Fruit fly (Drosophila melanogaster): Measurements from ENCODE around the gene Jhbp2.
A peak's percentile ranks its signal among the peaks of the same experiment; 100 is the strongest.

The Jhbp2 gene

DNA sequence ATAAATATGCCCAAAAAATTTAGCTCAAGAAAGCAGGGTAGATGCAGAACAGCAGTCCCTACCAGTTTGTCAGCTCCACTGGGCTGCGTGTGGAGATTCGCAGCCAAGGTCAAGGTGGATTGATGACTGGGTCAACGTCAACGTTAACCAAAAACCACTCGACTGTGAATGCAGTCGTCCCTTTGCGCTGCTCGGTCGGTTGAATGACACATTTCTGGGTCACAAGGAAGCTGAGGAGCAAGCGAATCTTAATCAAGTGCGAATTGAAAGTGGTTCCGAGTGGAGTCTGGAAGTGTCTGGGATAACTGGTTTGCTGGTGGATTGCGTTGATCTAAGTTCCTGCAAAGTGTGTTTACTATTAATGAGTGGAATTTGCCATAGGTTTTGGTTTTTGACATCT, 2.2 kb upstream of the Jhbp2 start:
- no peak for TF ChIP-seq HLH106 (tag; optimal IDR thresholded peaks at IDR 0.05)
- no peak for TF ChIP-seq GATAd (GFP tag; optimal IDR thresholded peaks at IDR 0.05)
- TF ChIP-seq rgr (GFP tag; optimal IDR thresholded peaks at IDR 0.05), result no peak
- TF ChIP-seq Rel (GFP tag; optimal IDR thresholded peaks at IDR 0.05), result no peak
- TF ChIP-seq Rel (tag; optimal IDR thresholded peaks at IDR 0.05), result no peak
- TF ChIP-seq lola (GFP tag; optimal IDR thresholded peaks at IDR 0.05), result no peak
- TF ChIP-seq CG32264 (GFP tag; optimal IDR thresholded peaks at IDR 0.05), result no peak
- no peak for TF ChIP-seq sage (GFP tag; optimal IDR thresholded peaks at IDR 0.05)
- no peak for TF ChIP-seq CG9705 (GFP tag; optimal IDR thresholded peaks at IDR 0.05)
- no peak for TF ChIP-seq Jra (GFP tag; optimal IDR thresholded peaks at IDR 0.05)
- TF ChIP-seq N (GFP tag; optimal IDR thresholded peaks at IDR 0.05), result no peak
- TF ChIP-seq tai (GFP tag; optimal IDR thresholded peaks at IDR 0.05), result no peak

- TF ChIP-seq CrebA (GFP tag; optimal IDR thresholded peaks at IDR 0.05; ENCODE audit: borderline replicate concordance), result no peak
- TF ChIP-seq dsf (GFP tag; optimal IDR thresholded peaks at IDR 0.05; ENCODE audit: borderline replicate concordance), result no peak
- TF ChIP-seq Vsx2 (GFP tag; optimal IDR thresholded peaks at IDR 0.05; ENCODE audit: partially characterized antibody), result no peak
- TF ChIP-seq foxo (GFP tag; optimal IDR thresholded peaks at IDR 0.05), result peak in 1 of 2 experiments; percentile 15
- no peak for TF ChIP-seq rgr (GFP tag; optimal IDR thresholded peaks at IDR 0.05)
- TF ChIP-seq dmrt93B (GFP tag; optimal IDR thresholded peaks at IDR 0.05), result no peak
- no peak for TF ChIP-seq usp (GFP tag; optimal IDR thresholded peaks at IDR 0.05)
- no peak for TF ChIP-seq tai (GFP tag; optimal IDR thresholded peaks at IDR 0.05)
- peak; percentile 25 for TF ChIP-seq Hnf4 (GFP tag; optimal IDR thresholded peaks at IDR 0.05)
- TF ChIP-seq HLH106 (tag; optimal IDR thresholded peaks at IDR 0.05), result no peak
- no peak for TF ChIP-seq sv (GFP tag; optimal IDR thresholded peaks at IDR 0.05)
- no peak for TF ChIP-seq psq (GFP tag; optimal IDR thresholded peaks at IDR 0.05)
- TF ChIP-seq pan (optimal IDR thresholded peaks at IDR 0.05), result no peak
- no peak for TF ChIP-seq CG9705 (GFP tag; optimal IDR thresholded peaks at IDR 0.05)
- TF ChIP-seq OdsH (GFP tag; optimal IDR thresholded peaks at IDR 0.05), result no peak
- TF ChIP-seq lola (GFP tag; optimal IDR thresholded peaks at IDR 0.05), result no peak
- no peak for TF ChIP-seq Rel (GFP tag; optimal IDR thresholded peaks at IDR 0.05)
- TF ChIP-seq Rel (tag; optimal IDR thresholded peaks at IDR 0.05), result no peak
- TF ChIP-seq Dif (GFP tag; optimal IDR thresholded peaks at IDR 0.05; ENCODE audit: partially characterized antibody), result peak; percentile 30
- TF ChIP-seq Jra (GFP tag; optimal IDR thresholded peaks at IDR 0.05), result peak; percentile 32
- TF ChIP-seq Sp1 (GFP tag; optimal IDR thresholded peaks at IDR 0.05), result no peak
- TF ChIP-seq Hr78 (GFP tag; optimal IDR thresholded peaks at IDR 0.05), result no peak
- TF ChIP-seq fru (GFP tag; optimal IDR thresholded peaks at IDR 0.05), result no peak
- peak; percentile 42 for TF ChIP-seq Hr83 (GFP tag; optimal IDR thresholded peaks at IDR 0.05; ENCODE audit: poor library complexity, severe bottlenecking)
- TF ChIP-seq Myc (optimal IDR thresholded peaks at IDR 0.05), result peak; percentile 64
These were observed 1.5 kb upstream of the Jhbp2 start for dm6 chr3R:4962689-4963088.

dm6 chr3R:4961946-4962345, 795 bp upstream of the Jhbp2 start:
- TF ChIP-seq tai (GFP tag; optimal IDR thresholded peaks at IDR 0.05) (no peak), Rel (GFP tag; optimal IDR thresholded peaks at IDR 0.05) (no peak), Rel (tag; optimal IDR thresholded peaks at IDR 0.05) (peak; percentile 68)

DNA sequence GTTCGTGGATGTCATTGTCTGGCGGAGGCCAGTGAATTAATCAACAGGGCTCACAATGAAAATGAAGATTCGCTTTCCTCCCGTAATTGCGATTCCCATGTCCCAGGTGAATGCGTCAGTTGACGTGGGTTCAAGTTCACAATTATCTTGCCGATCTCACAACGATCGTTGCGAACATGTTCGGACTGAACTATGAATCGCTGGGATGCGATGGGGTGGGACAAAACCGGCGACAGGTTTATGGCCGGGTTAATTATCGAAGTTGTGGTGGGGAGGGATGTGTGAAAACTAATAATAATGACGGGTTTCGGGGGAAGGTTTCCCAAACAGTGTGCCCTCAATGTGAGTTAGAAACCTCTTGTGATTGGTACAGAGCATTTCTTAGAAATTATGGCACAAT, 1.0 kb downstream of the Jhbp2 start:
- TF ChIP-seq jim (GFP tag; optimal IDR thresholded peaks at IDR 0.05) (no peak), Dif (GFP tag; optimal IDR thresholded peaks at IDR 0.05; ENCODE audit: partially characterized antibody) (no peak), Mio (GFP tag; optimal IDR thresholded peaks at IDR 0.05) (no peak), rgr (GFP tag; optimal IDR thresholded peaks at IDR 0.05) (no peak), CrebA (GFP tag; optimal IDR thresholded peaks at IDR 0.05; ENCODE audit: borderline replicate concordance) (no peak), Hr78 (GFP tag; optimal IDR thresholded peaks at IDR 0.05) (no peak), dsf (GFP tag; optimal IDR thresholded peaks at IDR 0.05; ENCODE audit: borderline replicate concordance) (no peak)

DNA sequence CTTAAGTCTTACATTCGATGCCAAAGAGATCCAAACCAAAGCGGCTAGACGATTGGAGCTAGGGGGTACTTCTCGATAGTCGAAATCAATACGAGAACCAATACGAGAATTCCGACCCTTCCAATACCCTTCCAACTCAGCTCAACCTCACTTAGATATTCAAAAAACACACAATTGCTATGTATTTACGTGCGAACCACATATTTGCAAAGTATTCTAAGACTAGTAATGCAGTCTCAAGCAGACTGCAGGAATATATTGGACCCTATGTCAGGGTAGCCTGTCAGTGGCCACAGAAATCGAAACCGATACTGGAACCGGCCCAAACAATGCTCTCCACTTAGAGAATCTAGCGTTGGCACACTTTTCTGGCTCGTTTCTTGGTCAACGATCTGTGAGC, 3.3 kb downstream of the Jhbp2 start:
- no peak for TF ChIP-seq Vsx2 (GFP tag; optimal IDR thresholded peaks at IDR 0.05; ENCODE audit: partially characterized antibody)
- no peak for TF ChIP-seq Myc (optimal IDR thresholded peaks at IDR 0.05)
- TF ChIP-seq CrebA (GFP tag; optimal IDR thresholded peaks at IDR 0.05; ENCODE audit: borderline replicate concordance), result no peak
- TF ChIP-seq Dif (GFP tag; optimal IDR thresholded peaks at IDR 0.05; ENCODE audit: partially characterized antibody), result no peak
- TF ChIP-seq dmrt93B (GFP tag; optimal IDR thresholded peaks at IDR 0.05), result no peak
- no peak for TF ChIP-seq Dfd (GFP tag; optimal IDR thresholded peaks at IDR 0.05)

All from whole organism, wandering third instar larva.